Worm (Caenorhabditis elegans) whole organism, midembryonic: ENCODE results near the gene Y39A1C.1.

Experiments
- cog-1 ChIP-seq: sonication (generic microtip); optimal IDR thresholded peaks from 2 replicates; lab custom pipeline; 2016; ENCODE audit warnings: missing genetic modification characterization, missing compliant biosample characterization
- flt-1 ChIP-seq: fragments of 200-800 bp; sonication (Bioruptor generic); IDR thresholded peaks from 2 replicates; pipeline ENCODE4 v1.3.6; 2022; ENCODE audit warnings: missing genetic modification characterization, missing compliant biosample characterization
- ztf-29 ChIP-seq: fragments of 200-800 bp; sonication (Bioruptor generic); IDR thresholded peaks from 2 replicates; pipeline ENCODE4 v1.3.6; 2022; ENCODE audit warnings: missing genetic modification reagents, missing genetic modification characterization, missing compliant biosample characterization

DNA sequence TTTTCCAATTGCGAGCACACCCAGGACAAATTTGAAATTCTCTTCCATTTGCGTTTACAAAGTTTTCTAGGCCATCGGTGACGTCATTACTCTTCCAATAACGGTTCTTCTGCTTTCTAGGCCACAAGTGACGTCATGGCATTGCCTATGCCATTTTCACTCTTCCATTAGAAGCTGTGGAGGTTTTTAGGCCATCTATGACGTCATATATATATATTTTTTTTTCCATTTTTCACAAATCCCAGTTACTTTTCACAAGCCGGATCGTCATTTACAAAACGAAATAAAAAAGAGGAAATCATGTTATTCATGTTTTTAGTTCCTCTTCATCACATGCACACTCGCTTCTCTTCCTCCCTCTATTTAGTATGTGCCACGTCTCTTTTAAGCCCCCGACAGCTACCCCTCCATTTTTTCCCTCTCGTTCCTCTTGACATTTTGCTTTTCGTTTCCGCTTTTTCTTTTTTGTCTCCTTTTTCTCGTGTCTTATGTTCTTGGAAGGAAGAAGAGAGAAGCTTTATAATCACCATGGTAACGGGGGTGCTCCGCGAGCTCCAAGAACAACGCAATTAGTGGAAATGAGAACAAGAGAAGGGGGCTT, 47.9 kb downstream of the Y39A1C.1 start:
- no peak for TF ChIP-seq ztf-29
- no peak for TF ChIP-seq flt-1 (GFP tag; lab: Robert Waterston, UW)
- no peak for TF ChIP-seq cog-1 (tag; lab: Kevin White, UChicago)
